Worm (Caenorhabditis elegans): ENCODE data around the gene mes-6.

DNA sequence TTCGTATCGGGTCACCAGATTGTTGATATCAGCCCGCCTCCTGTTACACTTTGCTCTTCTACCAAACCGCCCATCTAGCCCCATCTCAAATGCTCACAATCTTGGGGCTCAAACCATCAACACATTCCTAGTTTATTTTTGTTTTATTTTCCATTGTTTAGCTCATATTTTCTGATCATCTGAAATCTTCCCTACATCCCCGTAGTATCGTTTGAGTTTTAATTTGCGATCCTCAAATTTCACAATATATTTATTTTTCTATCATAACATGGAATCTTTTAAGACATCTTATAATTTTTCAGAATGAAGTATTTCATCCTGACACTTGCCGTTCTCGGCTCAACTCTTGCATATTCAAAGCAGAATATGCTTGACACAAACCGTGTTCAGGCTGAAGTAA lies 34.2 kb upstream of the mes-6 start, which contains the start of gene spp-10:
- no peak for TF ChIP-seq hlh-13 (GFP tag; optimal IDR thresholded peaks at IDR 0.05)
- TF ChIP-seq ahr-1 (tag; optimal IDR thresholded peaks at IDR 0.05), result no peak
- no peak for TF ChIP-seq che-1 (tag; optimal IDR thresholded peaks at IDR 0.05)
- TF ChIP-seq pqm-1 (tag; optimal IDR thresholded peaks at IDR 0.05), result no peak
- TF ChIP-seq ceh-45 (GFP tag; IDR thresholded peaks at IDR 0.05), result no peak
- TF ChIP-seq tbx-2 (tag; optimal IDR thresholded peaks at IDR 0.05), result no peak
- TF ChIP-seq fax-1 (tag; optimal IDR thresholded peaks at IDR 0.05), result no peak
- no peak for TF ChIP-seq ceh-14 (tag; optimal IDR thresholded peaks at IDR 0.05)
- TF ChIP-seq ceh-9 (tag; optimal IDR thresholded peaks at IDR 0.05), result no peak
- TF ChIP-seq nhr-11 (tag; optimal IDR thresholded peaks at IDR 0.05), result no peak
